Worm (Caenorhabditis elegans) whole organism, L3 larva: ENCODE data around the gene tsp-18.

Source experiments
- daf-12 ChIP-seq: fragments of 150-350 bp; optimal IDR thresholded peaks from 2 replicates; lab custom pipeline; 2014; ENCODE audit warnings: missing biosample characterization, missing genetic modification reagents, missing genetic modification characterization
- egl-27 ChIP-seq: sonication (generic microtip); optimal IDR thresholded peaks from 4 replicates; lab custom pipeline; 2017; ENCODE audit warnings: missing biosample characterization, missing genetic modification reagents, missing genetic modification characterization
- egl-5 ChIP-seq: fragments of 150-350 bp; optimal IDR thresholded peaks from 2 replicates; lab custom pipeline; 2017; ENCODE audit warnings: missing biosample characterization, missing genetic modification reagents, missing genetic modification characterization, inconsistent platforms
- elt-2 ChIP-seq: sonication (generic microtip); optimal IDR thresholded peaks from 2 replicates; lab custom pipeline; 2016; ENCODE audit warnings: missing genetic modification reagents, mild to moderate bottlenecking, missing genetic modification characterization, missing compliant biosample characterization
- mdl-1 ChIP-seq: fragments of 150-350 bp; optimal IDR thresholded peaks from 2 replicates; lab custom pipeline; 2014; ENCODE audit warnings: missing biosample characterization, missing genetic modification characterization
- pha-4 ChIP-seq: fragments of 150-350 bp; optimal IDR thresholded peaks from 2 replicates; lab custom pipeline; 2014; ENCODE audit warnings: missing biosample characterization, missing genetic modification reagents, missing genetic modification characterization
- snpc-4 ChIP-seq: fragments of 150-350 bp; optimal IDR thresholded peaks from 2 replicates; lab custom pipeline; 2014; ENCODE audit warnings: missing biosample characterization, missing genetic modification characterization
- zag-1 ChIP-seq: fragments of 150-350 bp; optimal IDR thresholded peaks from 2 replicates; lab custom pipeline; 2014; ENCODE audit warnings: missing biosample characterization, missing genetic modification characterization

- TF ChIP-seq zag-1 (tag; lab: Kevin White, UChicago) (no peak), egl-5 (tag; lab: Kevin White, UChicago) (peak; percentile 35), daf-12 (no peak), elt-2 (tag; lab: Kevin White, UChicago) (no peak), egl-27 (no peak), mdl-1 (tag; lab: Kevin White, UChicago) (no peak), pha-4 (tag; lab: Kevin White, UChicago) (no peak), snpc-4 (tag; lab: Kevin White, UChicago) (no peak)
These were observed 44.3 kb downstream of the tsp-18 start for ce11 chrII:5948681-5949080.
